Worm (Caenorhabditis elegans) whole organism, L4 larva: ENCODE results near the gene skr-19.
A peak's percentile ranks its signal among the peaks of the same experiment; 100 is the strongest.

Source experiments
- D1046.2 ChIP-seq: fragments of 200-800 bp; sonication (Bioruptor generic); IDR thresholded peaks from 2 replicates; pipeline ENCODE4 v1.3.6; 2022; ENCODE audit warnings: missing genetic modification characterization, missing compliant biosample characterization
- F37D6.2 ChIP-seq: sonication (generic microtip); optimal IDR thresholded peaks from 2 replicates; lab custom pipeline; 2016; ENCODE audit warnings: mild to moderate bottlenecking, missing genetic modification characterization, missing compliant biosample characterization
- F49E8.2 ChIP-seq: sonication (generic microtip); optimal IDR thresholded peaks from 2 replicates; lab custom pipeline; 2016; ENCODE audit warnings: missing compliant biosample characterization, mild to moderate bottlenecking, missing genetic modification characterization, borderline replicate concordance
- T20F7.1 ChIP-seq: fragments of 200-800 bp; sonication (Bioruptor generic); optimal IDR thresholded peaks from 2 replicates; lab custom pipeline; 2018; ENCODE audit warnings: mild to moderate bottlenecking, missing genetic modification characterization, missing compliant biosample characterization
- Y5F2A.4 ChIP-seq: fragments of 200-800 bp; sonication (Bioruptor generic); optimal IDR thresholded peaks from 2 replicates; lab custom pipeline; 2018; ENCODE audit warnings: mild to moderate bottlenecking, missing genetic modification characterization, missing compliant biosample characterization
- ZK337.2 ChIP-seq: fragments of 200-800 bp; sonication (Bioruptor generic); IDR thresholded peaks from 2 replicates; pipeline ENCODE4 v1.3.6; 2022; ENCODE audit warnings: missing genetic modification reagents, missing genetic modification characterization, missing compliant biosample characterization
- ZK546.5 ChIP-seq, 2 experiments: sonication (generic microtip); optimal IDR thresholded peaks; 2 replicates each; lab custom pipeline; 2017; ENCODE audit warnings: missing biosample characterization in 2 of 2, missing genetic modification characterization in 2 of 2
- ama-1 ChIP-seq: fragments of 150-350 bp; optimal IDR thresholded peaks from 2 replicates; lab custom pipeline; 2014; ENCODE audit warnings: inconsistent platforms, mixed read lengths
- arid-1 ChIP-seq: fragments of 200-800 bp; sonication (Bioruptor generic); conservative IDR thresholded peaks from 2 replicates; pipeline ENCODE4 v1.3.6; 2022; ENCODE audit warnings: missing genetic modification reagents, missing genetic modification characterization, missing compliant biosample characterization
- ceh-62 ChIP-seq: sonication (generic microtip); optimal IDR thresholded peaks from 2 replicates; lab custom pipeline; 2017; ENCODE audit warnings: missing biosample characterization, missing genetic modification characterization
- cey-2 ChIP-seq: sonication (generic microtip); optimal IDR thresholded peaks from 3 replicates; lab custom pipeline; 2017; ENCODE audit warnings: missing genetic modification characterization, mild to moderate bottlenecking, missing compliant biosample characterization, antibody characterized with exemption, borderline replicate concordance; ENCODE audit not compliant: insufficient read depth
- daf-16 ChIP-seq, 3 experiments: sonication (generic microtip); optimal IDR thresholded peaks; 2 replicates each; lab custom pipeline; 2016 to 2017; ENCODE audit warnings: missing genetic modification characterization in 3 of 3, missing genetic modification reagents in 3 of 3, mild to moderate bottlenecking in 2 of 3, missing compliant biosample characterization in 2 of 3, missing biosample characterization in 1 of 3, moderate library complexity in 1 of 3
- dmd-6 ChIP-seq: fragments of 200-800 bp; sonication (Bioruptor generic); IDR thresholded peaks from 2 replicates; pipeline ENCODE4 v1.3.6; 2022; ENCODE audit warnings: missing genetic modification reagents, missing genetic modification characterization, missing compliant biosample characterization
- dmd-8 ChIP-seq: fragments of 200-800 bp; sonication (Bioruptor generic); IDR thresholded peaks from 2 replicates; pipeline ENCODE4 v1.3.6; 2022; ENCODE audit warnings: missing genetic modification characterization, missing compliant biosample characterization
- dve-1 ChIP-seq: sonication (generic microtip); optimal IDR thresholded peaks from 2 replicates; lab custom pipeline; 2017; ENCODE audit warnings: antibody characterized with exemption, mild to moderate bottlenecking, missing genetic modification characterization, missing compliant biosample characterization; ENCODE audit not compliant: insufficient read depth
- fkh-10 ChIP-seq: fragments of 150-350 bp; optimal IDR thresholded peaks from 2 replicates; lab custom pipeline; 2014; ENCODE audit warnings: missing biosample characterization, missing genetic modification reagents, missing genetic modification characterization
- gei-8 ChIP-seq: fragments of 200-800 bp; sonication (Bioruptor generic); optimal IDR thresholded peaks from 2 replicates; lab custom pipeline; 2018; ENCODE audit warnings: mild to moderate bottlenecking, missing genetic modification characterization, missing compliant biosample characterization
- hif-1 ChIP-seq, 2 experiments: sonication (generic microtip); optimal IDR thresholded peaks; 2 replicates each; lab custom pipeline; 2016 to 2017; ENCODE audit warnings: missing compliant biosample characterization in 2 of 2, missing genetic modification characterization in 2 of 2, missing genetic modification reagents in 2 of 2, missing genotype in 2 of 2, mild to moderate bottlenecking in 1 of 2
- hlh-11 ChIP-seq: fragments of 200-800 bp; sonication (Bioruptor generic); optimal IDR thresholded peaks from 2 replicates; lab custom pipeline; 2018; ENCODE audit warnings: mild to moderate bottlenecking, missing genetic modification characterization, missing compliant biosample characterization
- hlh-30 ChIP-seq: sonication (generic microtip); optimal IDR thresholded peaks from 2 replicates; lab custom pipeline; 2017; ENCODE audit warnings: antibody characterized with exemption, mild to moderate bottlenecking, missing genetic modification characterization, missing compliant biosample characterization; ENCODE audit not compliant: insufficient read depth
- lir-3 ChIP-seq: sonication (generic microtip); optimal IDR thresholded peaks from 2 replicates; lab custom pipeline; 2016; ENCODE audit warnings: mild to moderate bottlenecking, missing genetic modification characterization, missing compliant biosample characterization
- mdl-1 ChIP-seq, 2 experiments: fragments of 150-350 bp in 1 of 2; sonication (generic microtip) in 1 of 2; optimal IDR thresholded peaks; 2 replicates each; lab custom pipeline; 2014 to 2017; ENCODE audit warnings: missing biosample characterization in 2 of 2, missing genetic modification characterization in 2 of 2
- mep-1 ChIP-seq: fragments of 150-350 bp; sonication (generic microtip); optimal IDR thresholded peaks from 3 replicates; lab custom pipeline; 2014; ENCODE audit warnings: missing biosample characterization, missing genetic modification characterization
- mxl-2 ChIP-seq: fragments of 200-800 bp; sonication (Bioruptor generic); conservative IDR thresholded peaks from 2 replicates; pipeline ENCODE4 v1.3.6; 2022; ENCODE audit warnings: missing genetic modification reagents, missing genetic modification characterization, missing compliant biosample characterization
- mxl-3 ChIP-seq: fragments of 200-800 bp; sonication (Bioruptor generic); optimal IDR thresholded peaks from 2 replicates; lab custom pipeline; 2018; ENCODE audit warnings: mild to moderate bottlenecking, missing genetic modification characterization, missing compliant biosample characterization
- nhr-10 ChIP-seq: fragments of 150-350 bp; optimal IDR thresholded peaks from 2 replicates; lab custom pipeline; 2014; ENCODE audit warnings: missing biosample characterization, missing genetic modification characterization
- nhr-102 ChIP-seq: sonication (generic microtip); optimal IDR thresholded peaks from 2 replicates; lab custom pipeline; 2016; ENCODE audit warnings: mild to moderate bottlenecking, missing genetic modification characterization, moderate library complexity, missing compliant biosample characterization
- nhr-11 ChIP-seq: fragments of 150-350 bp; optimal IDR thresholded peaks from 2 replicates; lab custom pipeline; 2014; ENCODE audit warnings: missing biosample characterization, missing genetic modification characterization
- nhr-111 ChIP-seq: fragments of 200-800 bp; sonication (Bioruptor generic); optimal IDR thresholded peaks from 2 replicates; lab custom pipeline; 2018; ENCODE audit warnings: mild to moderate bottlenecking, missing genetic modification characterization, missing compliant biosample characterization
- nhr-25 ChIP-seq: sonication (generic microtip); optimal IDR thresholded peaks from 2 replicates; lab custom pipeline; 2017; ENCODE audit warnings: missing genetic modification characterization, mild to moderate bottlenecking, missing compliant biosample characterization, antibody characterized with exemption, moderate library complexity, borderline replicate concordance; ENCODE audit not compliant: insufficient read depth
- nhr-41 ChIP-seq: fragments of 200-800 bp; sonication (Bioruptor generic); IDR thresholded peaks from 2 replicates; pipeline ENCODE4 v1.3.6; 2022; ENCODE audit warnings: missing genetic modification reagents, missing genetic modification characterization, missing compliant biosample characterization
- nhr-48 ChIP-seq: sonication (generic microtip); optimal IDR thresholded peaks from 2 replicates; lab custom pipeline; 2016; ENCODE audit warnings: mild to moderate bottlenecking, missing genetic modification characterization, missing compliant biosample characterization
- pqm-1 ChIP-seq: sonication (generic microtip); optimal IDR thresholded peaks from 2 replicates; lab custom pipeline; 2017; ENCODE audit warnings: missing biosample characterization, missing genetic modification characterization
- skn-1 ChIP-seq: fragments of 150-350 bp; optimal IDR thresholded peaks from 2 replicates; lab custom pipeline; 2014; ENCODE audit warnings: missing biosample characterization, missing genetic modification characterization
- snpc-1.2 ChIP-seq: fragments of 200-800 bp; sonication (Bioruptor generic); IDR thresholded peaks from 2 replicates; pipeline ENCODE4 v1.3.6; 2022; ENCODE audit warnings: missing genetic modification reagents, missing genetic modification characterization, missing compliant biosample characterization
- unc-39 ChIP-seq: sonication (generic microtip); optimal IDR thresholded peaks from 2 replicates; lab custom pipeline; 2017; ENCODE audit warnings: missing biosample characterization, missing genetic modification characterization
- vab-7 ChIP-seq: fragments of 200-800 bp; sonication (Bioruptor generic); IDR thresholded peaks from 2 replicates; pipeline ENCODE4 v1.3.6; 2022; ENCODE audit warnings: missing genetic modification reagents, missing genetic modification characterization, missing compliant biosample characterization
- zag-1 ChIP-seq: fragments of 150-350 bp; optimal IDR thresholded peaks from 2 replicates; lab custom pipeline; 2014; ENCODE audit warnings: missing biosample characterization, missing genetic modification characterization
- zfp-2 ChIP-seq: sonication (generic microtip); optimal IDR thresholded peaks from 2 replicates; lab custom pipeline; 2016; ENCODE audit warnings: mild to moderate bottlenecking, missing genetic modification characterization, missing compliant biosample characterization
- ztf-11 ChIP-seq: fragments of 150-350 bp; optimal IDR thresholded peaks from 2 replicates; lab custom pipeline; 2014; ENCODE audit warnings: missing biosample characterization, missing genetic modification characterization

The skr-19 gene

DNA sequence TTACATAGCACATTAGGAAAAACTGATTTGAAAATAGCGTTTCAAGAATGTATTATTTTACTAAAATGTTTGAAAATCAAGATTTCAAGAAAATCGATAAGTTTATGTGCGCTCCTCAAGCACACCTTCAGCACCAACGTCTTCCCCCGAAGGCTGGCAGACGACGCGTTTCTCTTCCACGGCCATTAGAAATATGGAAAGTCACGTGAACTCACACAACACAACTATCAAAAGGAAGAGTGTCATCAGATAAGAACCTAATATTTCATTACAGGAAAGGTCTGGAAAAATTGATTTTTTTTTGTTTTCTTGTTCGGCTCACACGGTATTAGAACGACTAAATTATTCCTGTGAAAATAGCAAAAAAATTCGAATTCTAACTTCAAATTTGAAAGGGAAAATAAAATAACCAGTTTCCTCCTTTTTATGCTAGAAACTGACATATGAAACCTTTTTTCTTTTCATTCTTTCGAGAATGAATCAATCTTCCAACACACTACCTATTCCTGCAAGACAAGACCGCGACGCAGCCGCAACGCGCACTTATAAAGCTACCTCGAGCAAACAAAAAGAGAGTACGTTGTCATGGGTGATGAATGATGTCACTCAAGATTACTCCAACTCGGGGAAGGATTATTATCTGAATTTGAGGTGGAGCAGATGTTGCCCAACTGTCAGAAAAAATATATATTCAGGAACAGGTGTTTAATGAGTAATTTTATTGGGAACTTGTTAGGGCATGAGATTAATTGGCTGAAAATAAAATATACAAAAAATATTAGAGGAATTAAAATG is 800 bp upstream of the skr-19 start (continued):
- peak; percentile 26 for TF ChIP-seq nhr-11 (tag; lab: Kevin White, UChicago)
- TF ChIP-seq dmd-6, result peak; percentile 42; the same call in 1 of the 2 replicates
- TF ChIP-seq T20F7.1 (GFP tag; lab: Kevin White, UChicago), result no peak
- no peak for TF ChIP-seq nhr-111 (GFP tag; lab: Kevin White, UChicago)
- no peak for TF ChIP-seq fkh-10 (GFP tag; lab: Kevin White, UChicago)
- TF ChIP-seq nhr-41 (GFP tag; lab: Robert Waterston, UW), result no peak
- TF ChIP-seq daf-16 (GFP tag; optimal IDR thresholded peaks at IDR 0.05; lab: Kevin White, UChicago), result no peak
- TF ChIP-seq daf-16 (tag; optimal IDR thresholded peaks at IDR 0.05; lab: Kevin White, UChicago), result peak; percentile 68
- TF ChIP-seq zfp-2 (tag; lab: Kevin White, UChicago), result no peak
- TF ChIP-seq gei-8, result no peak
- no peak for TF ChIP-seq dmd-8 (GFP tag; lab: Robert Waterston, UW)
- TF ChIP-seq mxl-3, result peak; percentile 34
- no peak for TF ChIP-seq arid-1 (GFP tag; lab: Robert Waterston, UW)

- TF ChIP-seq zag-1 (tag; lab: Kevin White, UChicago), result no peak
- no peak for TF ChIP-seq hlh-11 (tag; lab: Kevin White, UChicago)
- TF ChIP-seq nhr-102 (tag; lab: Kevin White, UChicago), result no peak
- TF ChIP-seq vab-7 (GFP tag; lab: Robert Waterston, UW), result no peak
- TF ChIP-seq F49E8.2 (tag; lab: Kevin White, UChicago), result no peak
- TF ChIP-seq cey-2 (tag; lab: Kevin White, UChicago), result no peak
- TF ChIP-seq ama-1, result no peak
- TF ChIP-seq Y5F2A.4 (GFP tag; lab: Kevin White, UChicago), result no peak
- no peak for TF ChIP-seq nhr-48 (tag; lab: Kevin White, UChicago)
- TF ChIP-seq ZK337.2 (GFP tag; lab: Robert Waterston, UW), result no peak
- TF ChIP-seq, all 104 proteins: peak for 0
These were observed 1.1 kb downstream of the skr-19 start, which contains the start of gene skr-20 for ce11 chrX:13223437-13223836. skr-20 (minus strand) TSS chrX:13223537.

ce11 chrX:13221357-13221756 is 3.2 kb downstream of the skr-19 start, which contains the start of gene asp-4:
asp-4 (minus strand) TSS chrX:13221462.
- TF ChIP-seq nhr-111 (GFP tag; lab: Kevin White, UChicago) (no peak), unc-39 (no peak), mxl-2 (GFP tag; lab: Robert Waterston, UW) (no peak), skn-1 (no peak), dve-1 (tag; lab: Kevin White, UChicago) (peak; percentile 74), hif-1 (tag; optimal IDR thresholded peaks at IDR 0.05; lab: Kevin White, UChicago) (no peak), ZK546.5 (tag; optimal IDR thresholded peaks at IDR 0.05; lab: Kevin White, UChicago) (no peak), ztf-11 (tag; lab: Kevin White, UChicago) (no peak), snpc-1.2 (GFP tag; lab: Robert Waterston, UW) (no peak), daf-16 (GFP tag; optimal IDR thresholded peaks at IDR 0.05; lab: Kevin White, UChicago) (no peak), daf-16 (tag; optimal IDR thresholded peaks at IDR 0.05; lab: Kevin White, UChicago) (peak; percentile 95), F37D6.2 (tag; lab: Kevin White, UChicago) (no peak), lir-3 (tag; lab: Kevin White, UChicago) (no peak), pqm-1 (tag; lab: Kevin White, UChicago) (peak; percentile 15), mdl-1 (tag; optimal IDR thresholded peaks at IDR 0.05; lab: Kevin White, UChicago) (no peak), hlh-11 (tag; lab: Kevin White, UChicago) (peak; percentile 84), mep-1 (tag; lab: Kevin White, UChicago) (no peak), ceh-62 (tag; lab: Kevin White, UChicago) (no peak), nhr-25 (tag; lab: Kevin White, UChicago) (no peak), dmd-8 (GFP tag; lab: Robert Waterston, UW) (no peak), nhr-11 (tag; lab: Kevin White, UChicago) (no peak), dmd-6 (peak; percentile 71), nhr-10 (tag; lab: Kevin White, UChicago) (no peak), T20F7.1 (GFP tag; lab: Kevin White, UChicago) (no peak), hlh-30 (peak; percentile 25), D1046.2 (GFP tag; lab: Robert Waterston, UW) (no peak)
- TF ChIP-seq, all 104 proteins: peak for 6
